Worm (Caenorhabditis elegans) whole organism, young adult: ENCODE data around the gene T12A2.3.
A peak's percentile ranks its signal among the peaks of the same experiment; 100 is the strongest.

Experiments
- B0261.1 ChIP-seq: sonication (generic microtip); optimal IDR thresholded peaks from 2 replicates; lab custom pipeline; 2016; ENCODE audit warnings: mild to moderate bottlenecking, missing genetic modification characterization, moderate library complexity, missing compliant biosample characterization
- B0336.3 ChIP-seq: fragments of 200-800 bp; sonication (Bioruptor generic); IDR thresholded peaks from 2 replicates; pipeline ENCODE4 v1.3.6; 2022; ENCODE audit warnings: missing genetic modification characterization, missing compliant biosample characterization
- C06A6.2 ChIP-seq: fragments of 200-800 bp; sonication (Bioruptor generic); conservative IDR thresholded peaks from 2 replicates; pipeline ENCODE4 v1.3.6; 2022; ENCODE audit warnings: missing genetic modification characterization, missing compliant biosample characterization
- F23B12.7 ChIP-seq: sonication (generic microtip); optimal IDR thresholded peaks from 2 replicates; lab custom pipeline; 2017; ENCODE audit warnings: missing genetic modification characterization, mild to moderate bottlenecking, missing compliant biosample characterization, antibody characterized with exemption, moderate library complexity; ENCODE audit not compliant: insufficient read depth
- F57C9.4 ChIP-seq: sonication (generic microtip); optimal IDR thresholded peaks from 2 replicates; lab custom pipeline; 2017; ENCODE audit warnings: mild to moderate bottlenecking, missing genetic modification characterization, missing compliant biosample characterization
- T07F8.4 ChIP-seq: sonication (generic microtip); optimal IDR thresholded peaks from 2 replicates; lab custom pipeline; 2016; ENCODE audit warnings: mild to moderate bottlenecking, missing genetic modification characterization, moderate library complexity, missing compliant biosample characterization
- Y53G8AR.9 ChIP-seq: fragments of 200-800 bp; sonication (Bioruptor generic); conservative IDR thresholded peaks from 2 replicates; pipeline ENCODE4 v1.3.6; 2022; ENCODE audit warnings: missing genetic modification reagents, missing genetic modification characterization, missing compliant biosample characterization
- Y56A3A.18 ChIP-seq: fragments of 200-800 bp; sonication (Bioruptor generic); IDR thresholded peaks from 2 replicates; pipeline ENCODE4 v1.3.6; 2022; ENCODE audit warnings: missing genetic modification reagents, missing genetic modification characterization, missing compliant biosample characterization
- Y79H2A.3 ChIP-seq: fragments of 200-800 bp; sonication (Bioruptor generic); conservative IDR thresholded peaks from 2 replicates; pipeline ENCODE4 v1.3.6; 2022; ENCODE audit warnings: missing genetic modification reagents, missing genetic modification characterization, missing compliant biosample characterization
- ama-1 ChIP-seq, 3 experiments: fragments of 150-350 bp in 1 of 3; sonication (generic microtip) in 2 of 3; optimal IDR thresholded peaks; 2 replicates each; lab custom pipeline; 2014 to 2018; ENCODE audit warnings: missing biosample characterization in 2 of 3, missing genetic modification characterization in 2 of 3, missing genetic modification reagents in 2 of 3
- aptf-2 ChIP-seq: fragments of 200-800 bp; sonication (Bioruptor generic); conservative IDR thresholded peaks from 2 replicates; pipeline ENCODE4 v1.3.6; 2022; ENCODE audit warnings: missing genetic modification reagents, missing genetic modification characterization, missing compliant biosample characterization
- athp-1 ChIP-seq: sonication (generic microtip); optimal IDR thresholded peaks from 2 replicates; lab custom pipeline; 2017; ENCODE audit warnings: mild to moderate bottlenecking, missing genetic modification characterization, missing compliant biosample characterization
- bed-1 ChIP-seq: fragments of 200-800 bp; sonication (Bioruptor generic); IDR thresholded peaks from 2 replicates; pipeline ENCODE4 v1.3.6; 2022; ENCODE audit warnings: missing genetic modification reagents, missing genetic modification characterization, missing compliant biosample characterization
- cebp-1 ChIP-seq, 2 experiments: fragments of 200-800 bp in 1 of 2; sonication (Bioruptor generic) in 1 of 2; sonication (generic microtip) in 1 of 2; IDR thresholded peaks in 1 of 2; optimal IDR thresholded peaks in 1 of 2; 2 replicates each; pipeline versions ENCODE4 v1.3.6 to Lab custom; 2017 to 2022; ENCODE audit warnings: missing compliant biosample characterization in 2 of 2, missing genetic modification characterization in 2 of 2, mild to moderate bottlenecking in 1 of 2, missing genetic modification reagents in 1 of 2, moderate library complexity in 1 of 2
- cebp-2 ChIP-seq: fragments of 200-800 bp; sonication (Bioruptor generic); IDR thresholded peaks from 2 replicates; pipeline ENCODE4 v1.3.6; 2022; ENCODE audit warnings: missing genetic modification characterization, missing compliant biosample characterization
- ceh-27 ChIP-seq: fragments of 200-800 bp; sonication (Bioruptor generic); optimal IDR thresholded peaks from 2 replicates; lab custom pipeline; 2018; ENCODE audit warnings: mild to moderate bottlenecking, missing genetic modification characterization, moderate library complexity, missing compliant biosample characterization
- ceh-79 ChIP-seq: sonication (generic microtip); optimal IDR thresholded peaks from 2 replicates; lab custom pipeline; 2017; ENCODE audit warnings: mild to moderate bottlenecking, missing genetic modification characterization, missing compliant biosample characterization
- ceh-91 ChIP-seq: fragments of 200-800 bp; sonication (Bioruptor generic); IDR thresholded peaks from 2 replicates; pipeline ENCODE4 v1.3.6; 2022; ENCODE audit warnings: missing genetic modification reagents, missing genetic modification characterization, missing compliant biosample characterization
- die-1 ChIP-seq: sonication (generic microtip); optimal IDR thresholded peaks from 2 replicates; lab custom pipeline; 2016; ENCODE audit warnings: missing genotype, mild to moderate bottlenecking, missing genetic modification characterization, missing compliant biosample characterization
- egl-18 ChIP-seq: fragments of 200-800 bp; sonication (Bioruptor generic); IDR thresholded peaks from 2 replicates; pipeline ENCODE4 v1.3.6; 2022; ENCODE audit warnings: missing genetic modification reagents, missing genetic modification characterization, missing compliant biosample characterization
- hlh-12 ChIP-seq: sonication (generic microtip); optimal IDR thresholded peaks from 2 replicates; lab custom pipeline; 2016; ENCODE audit warnings: missing genetic modification characterization, missing compliant biosample characterization
- hmg-1.2 ChIP-seq: fragments of 200-800 bp; sonication (Bioruptor generic); IDR thresholded peaks from 2 replicates; pipeline ENCODE4 v1.3.6; 2022; ENCODE audit warnings: missing genetic modification reagents, missing genetic modification characterization, missing compliant biosample characterization
- hrde-1 ChIP-seq: sonication (generic microtip); optimal IDR thresholded peaks from 2 replicates; lab custom pipeline; 2016; ENCODE audit warnings: missing genetic modification characterization, mild to moderate bottlenecking, missing compliant biosample characterization, moderate library complexity, missing genotype, missing genetic modification reagents, borderline replicate concordance
- lag-1 ChIP-seq: fragments of 200-800 bp; sonication (Bioruptor generic); IDR thresholded peaks from 2 replicates; pipeline ENCODE4 v1.3.6; 2022; ENCODE audit warnings: missing genetic modification reagents, missing genetic modification characterization, missing compliant biosample characterization
- let-607 ChIP-seq, 2 experiments: fragments of 200-800 bp in 1 of 2; sonication (Bioruptor generic) in 1 of 2; sonication (generic microtip) in 1 of 2; optimal IDR thresholded peaks; 2 replicates each; lab custom pipeline; 2016 to 2018; ENCODE audit warnings: mild to moderate bottlenecking in 2 of 2, missing compliant biosample characterization in 2 of 2, missing genetic modification characterization in 2 of 2, moderate library complexity in 2 of 2, missing genotype in 1 of 2
- lin-26 ChIP-seq: fragments of 200-800 bp; sonication (Bioruptor generic); IDR thresholded peaks from 2 replicates; pipeline ENCODE4 v1.3.6; 2022; ENCODE audit warnings: missing genetic modification reagents, missing genetic modification characterization, missing compliant biosample characterization
- madf-10 ChIP-seq: sonication (generic microtip); optimal IDR thresholded peaks from 2 replicates; lab custom pipeline; 2016; ENCODE audit warnings: mild to moderate bottlenecking, missing genetic modification characterization, missing compliant biosample characterization
- mes-4 ChIP-seq: sonication (generic microtip); optimal IDR thresholded peaks from 2 replicates; lab custom pipeline; 2016; ENCODE audit warnings: missing genotype, missing genetic modification characterization, missing compliant biosample characterization
- mxl-1 ChIP-seq: sonication (generic microtip); optimal IDR thresholded peaks from 2 replicates; lab custom pipeline; 2016; ENCODE audit warnings: missing genetic modification characterization, missing compliant biosample characterization
- nfya-1 ChIP-seq: sonication (generic microtip); optimal IDR thresholded peaks from 2 replicates; lab custom pipeline; 2017; ENCODE audit warnings: antibody characterized with exemption, missing compliant biosample characterization, missing genetic modification characterization, borderline replicate concordance; ENCODE audit not compliant: insufficient read depth
- nhr-179 ChIP-seq: sonication (generic microtip); optimal IDR thresholded peaks from 2 replicates; lab custom pipeline; 2016; ENCODE audit warnings: mild to moderate bottlenecking, missing genetic modification characterization, missing compliant biosample characterization
- nhr-80 ChIP-seq: sonication (generic microtip); optimal IDR thresholded peaks from 2 replicates; lab custom pipeline; 2016; ENCODE audit warnings: missing genetic modification characterization, missing compliant biosample characterization
- nhr-90 ChIP-seq: sonication (generic microtip); optimal IDR thresholded peaks from 2 replicates; lab custom pipeline; 2016; ENCODE audit warnings: missing genotype, mild to moderate bottlenecking, missing genetic modification characterization, missing compliant biosample characterization
- pbrm-1 ChIP-seq: fragments of 200-800 bp; sonication (Bioruptor generic); IDR thresholded peaks from 2 replicates; pipeline ENCODE4 v1.3.6; 2022; ENCODE audit warnings: missing genetic modification reagents, missing genetic modification characterization, missing compliant biosample characterization
- pha-4 ChIP-seq: fragments of 150-350 bp; sonication (generic microtip); optimal IDR thresholded peaks from 2 replicates; lab custom pipeline; 2014; ENCODE audit warnings: missing biosample characterization, missing genetic modification reagents, missing genetic modification characterization
- rcor-1 ChIP-seq: fragments of 200-800 bp; sonication (Bioruptor generic); IDR thresholded peaks from 2 replicates; pipeline ENCODE4 v1.3.6; 2022; ENCODE audit warnings: missing genetic modification reagents, missing genetic modification characterization, missing compliant biosample characterization
- rec-8 ChIP-seq, 2 experiments: sonication (generic microtip); optimal IDR thresholded peaks; 2 replicates each; lab custom pipeline; 2016; ENCODE audit warnings: mild to moderate bottlenecking in 2 of 2, missing genetic modification characterization in 2 of 2, missing genetic modification reagents in 2 of 2, missing genotype in 2 of 2, missing biosample characterization in 1 of 2, missing compliant biosample characterization in 1 of 2, moderate library complexity in 1 of 2
- snpc-4 ChIP-seq, 5 experiments: fragments of 150-350 bp in 1 of 5; sonication (generic microtip) in 4 of 5; optimal IDR thresholded peaks; 2 replicates each; lab custom pipeline; 2014 to 2018; ENCODE audit warnings: missing genetic modification characterization in 5 of 5, missing biosample characterization in 3 of 5, antibody characterized with exemption in 2 of 5, mild to moderate bottlenecking in 2 of 5, missing compliant biosample characterization in 2 of 5, missing genotype in 2 of 5, moderate library complexity in 2 of 5, missing genetic modification reagents in 1 of 5
- tbp1 ChIP-seq: fragments of 200-800 bp; sonication (Bioruptor generic); optimal IDR thresholded peaks from 2 replicates; lab custom pipeline; 2018; ENCODE audit warnings: mild to moderate bottlenecking, missing genetic modification characterization, missing compliant biosample characterization
- tlf-1 ChIP-seq: fragments of 200-800 bp; sonication (Bioruptor generic); optimal IDR thresholded peaks from 2 replicates; lab custom pipeline; 2018; ENCODE audit warnings: mild to moderate bottlenecking, missing genetic modification characterization, missing compliant biosample characterization
- unc-130 ChIP-seq: sonication (generic microtip); optimal IDR thresholded peaks from 2 replicates; lab custom pipeline; 2016; ENCODE audit warnings: missing genetic modification reagents, missing genetic modification characterization, missing compliant biosample characterization
- unc-62 ChIP-seq: fragments of 150-350 bp; optimal IDR thresholded peaks from 2 replicates; lab custom pipeline; 2014; ENCODE audit warnings: missing biosample characterization, missing genetic modification reagents, missing genetic modification characterization
- xnd-1 ChIP-seq: sonication (generic microtip); optimal IDR thresholded peaks from 2 replicates; lab custom pipeline; 2016; ENCODE audit warnings: missing genotype, missing genetic modification reagents, missing genetic modification characterization, missing compliant biosample characterization
- ztf-22 ChIP-seq: fragments of 200-800 bp; sonication (Bioruptor generic); optimal IDR thresholded peaks from 2 replicates; lab custom pipeline; 2018; ENCODE audit warnings: mild to moderate bottlenecking, missing genetic modification characterization, moderate library complexity, missing compliant biosample characterization
- ztf-25 ChIP-seq: fragments of 200-800 bp; sonication (Bioruptor generic); IDR thresholded peaks from 2 replicates; pipeline ENCODE4 v1.3.6; 2022; ENCODE audit warnings: missing genetic modification reagents, missing genetic modification characterization, missing compliant biosample characterization
- ztf-6 ChIP-seq: fragments of 200-800 bp; sonication (Bioruptor generic); IDR thresholded peaks from 2 replicates; pipeline ENCODE4 v1.3.6; 2022; ENCODE audit warnings: missing genetic modification reagents, missing genetic modification characterization, missing compliant biosample characterization

Gene T12A2.3

DNA sequence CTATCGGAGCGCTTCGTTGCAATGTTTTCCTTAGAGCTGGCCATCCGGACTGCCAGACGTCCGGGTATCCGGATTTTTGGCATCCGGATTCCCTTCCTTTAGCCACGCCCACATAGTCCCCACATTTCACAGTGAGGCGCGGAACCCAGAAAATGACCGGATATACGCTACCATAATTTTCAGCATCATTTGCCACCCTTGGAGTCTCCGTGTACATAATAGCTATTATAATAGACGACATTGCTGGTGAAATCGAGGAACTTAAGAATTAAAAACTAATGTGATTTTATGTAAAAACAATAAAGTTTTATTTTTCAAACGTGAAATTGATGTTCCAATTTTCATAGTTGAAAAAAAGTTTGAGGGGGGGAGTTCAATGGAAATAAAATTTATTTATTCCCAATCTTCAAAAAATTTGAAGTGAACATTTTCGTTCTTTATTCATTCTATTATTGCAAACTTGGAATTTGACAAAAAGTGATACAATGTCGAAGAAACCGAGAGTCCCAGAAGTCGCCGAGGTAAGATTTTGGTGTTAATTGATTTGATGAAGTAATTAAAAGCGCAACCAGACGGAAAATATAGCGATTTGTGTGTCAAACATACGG, 30.3 kb upstream of the T12A2.3 start (continued):
- TF ChIP-seq hmg-1.2 (GFP tag; lab: Robert Waterston, UW) (peak; percentile 86), nhr-80 (tag; lab: Kevin White, UChicago) (no peak), tbp1 (GFP tag; lab: Kevin White, UChicago) (peak; percentile 73), F57C9.4 (tag; lab: Kevin White, UChicago) (no peak), pha-4 (no peak), B0261.1 (tag; lab: Kevin White, UChicago) (peak; percentile 4), B0336.3 (GFP tag; lab: Robert Waterston, UW) (peak; percentile 63), rcor-1 (0 out of 2 replicates have a peak, but pooled peaks have one; percentile 40), snpc-4 (GFP tag; optimal IDR thresholded peaks at IDR 0.05; lab: Kevin White, UChicago) (peak; percentile 90), snpc-4 (tag; optimal IDR thresholded peaks at IDR 0.05; lab: Kevin White, UChicago) (peak; percentile 85 to 93 (median 90)), ceh-79 (tag; lab: Kevin White, UChicago) (no peak), bed-1 (GFP tag; lab: Robert Waterston, UW) (no peak), nhr-179 (tag; lab: Kevin White, UChicago) (no peak), pbrm-1 (GFP tag; lab: Robert Waterston, UW) (no peak), xnd-1 (peak; percentile 51), ceh-27 (GFP tag; lab: Kevin White, UChicago) (no peak), C06A6.2 (GFP tag; lab: Robert Waterston, UW) (no peak), rec-8 (tag; optimal IDR thresholded peaks at IDR 0.05; lab: Kevin White, UChicago) (peak in 1 of 2 experiments; percentile 27), nhr-90 (tag; lab: Kevin White, UChicago) (no peak), ztf-6 (GFP tag; lab: Robert Waterston, UW) (no peak), unc-130 (no peak), egl-18 (GFP tag; lab: Robert Waterston, UW) (no peak), unc-62 (GFP tag; lab: Kevin White, UChicago) (no peak), ztf-25 (GFP tag; lab: Robert Waterston, UW) (no peak), cebp-1 (GFP tag; IDR thresholded peaks at IDR 0.05; lab: Robert Waterston, UW) (no peak), cebp-1 (tag; optimal IDR thresholded peaks at IDR 0.05; lab: Kevin White, UChicago) (no peak), die-1 (tag; lab: Kevin White, UChicago) (no peak), ama-1 (optimal IDR thresholded peaks at IDR 0.05; lab: Kevin White, UChicago) (no peak), ama-1 (GFP tag; optimal IDR thresholded peaks at IDR 0.05; lab: Kevin White, UChicago) (peak in 1 of 2 experiments; percentile 35), F23B12.7 (no peak), madf-10 (tag; lab: Kevin White, UChicago) (no peak), hlh-12 (tag; lab: Kevin White, UChicago) (no peak), nfya-1 (tag; lab: Kevin White, UChicago) (no peak), athp-1 (tag; lab: Kevin White, UChicago) (peak; percentile 64), cebp-2 (no peak), lin-26 (peak; percentile 66; the same call in 1 of the 2 replicates), Y56A3A.18 (GFP tag; lab: Robert Waterston, UW) (no peak), ceh-91 (GFP tag; lab: Robert Waterston, UW) (no peak), let-607 (tag; optimal IDR thresholded peaks at IDR 0.05; lab: Kevin White, UChicago) (no peak), aptf-2 (GFP tag; lab: Robert Waterston, UW) (no peak), Y53G8AR.9 (GFP tag; lab: Robert Waterston, UW) (no peak; the same call in 1 of the 2 replicates), tlf-1 (GFP tag; lab: Kevin White, UChicago) (peak; percentile 34), ztf-22 (GFP tag; lab: Kevin White, UChicago) (no peak), mxl-1 (no peak), T07F8.4 (no peak), lag-1 (GFP tag; lab: Robert Waterston, UW) (no peak), mes-4 (tag; lab: Kevin White, UChicago) (no peak), hrde-1 (tag; lab: Kevin White, UChicago) (peak; percentile 85), Y79H2A.3 (no peak)
